Worm (Caenorhabditis elegans) whole organism, young adult: ENCODE measurements around the gene F59A6.11.

Experiments
- B0035.1 ChIP-seq: sonication (generic microtip); optimal IDR thresholded peaks from 2 replicates; lab custom pipeline; 2016; ENCODE audit warnings: missing genetic modification characterization, mild to moderate bottlenecking, missing compliant biosample characterization, missing genotype, missing genetic modification reagents
- C06A6.2 ChIP-seq: fragments of 200-800 bp; sonication (Bioruptor generic); conservative IDR thresholded peaks from 2 replicates; pipeline ENCODE4 v1.3.6; 2022; ENCODE audit warnings: missing genetic modification characterization, missing compliant biosample characterization
- F10E7.11 ChIP-seq: sonication (generic microtip); optimal IDR thresholded peaks from 2 replicates; lab custom pipeline; 2017; ENCODE audit warnings: mild to moderate bottlenecking, missing genetic modification characterization, moderate library complexity, missing compliant biosample characterization
- F55B11.4 ChIP-seq: sonication (generic microtip); optimal IDR thresholded peaks from 2 replicates; lab custom pipeline; 2016; ENCODE audit warnings: missing compliant biosample characterization, missing genetic modification characterization, borderline replicate concordance; ENCODE audit not compliant: insufficient read depth
- T07F8.4 ChIP-seq: sonication (generic microtip); optimal IDR thresholded peaks from 2 replicates; lab custom pipeline; 2016; ENCODE audit warnings: mild to moderate bottlenecking, missing genetic modification characterization, moderate library complexity, missing compliant biosample characterization
- T26A5.8 ChIP-seq: sonication (generic microtip); optimal IDR thresholded peaks from 2 replicates; lab custom pipeline; 2016; ENCODE audit warnings: missing genetic modification characterization, missing compliant biosample characterization
- Y79H2A.3 ChIP-seq: fragments of 200-800 bp; sonication (Bioruptor generic); conservative IDR thresholded peaks from 2 replicates; pipeline ENCODE4 v1.3.6; 2022; ENCODE audit warnings: missing genetic modification reagents, missing genetic modification characterization, missing compliant biosample characterization
- ZK185.1 ChIP-seq: sonication (generic microtip); optimal IDR thresholded peaks from 2 replicates; lab custom pipeline; 2016; ENCODE audit warnings: mild to moderate bottlenecking, missing genetic modification characterization, missing compliant biosample characterization; ENCODE audit not compliant: poor library complexity, severe bottlenecking
- akir-1 ChIP-seq: fragments of 200-800 bp; sonication (Bioruptor generic); optimal IDR thresholded peaks from 2 replicates; lab custom pipeline; 2018; ENCODE audit warnings: mild to moderate bottlenecking, missing genetic modification characterization, moderate library complexity, missing compliant biosample characterization
- atf-7 ChIP-seq: sonication (generic microtip); optimal IDR thresholded peaks from 2 replicates; lab custom pipeline; 2017; ENCODE audit warnings: mild to moderate bottlenecking, missing genetic modification characterization, missing compliant biosample characterization
- athp-1 ChIP-seq: sonication (generic microtip); optimal IDR thresholded peaks from 2 replicates; lab custom pipeline; 2017; ENCODE audit warnings: mild to moderate bottlenecking, missing genetic modification characterization, missing compliant biosample characterization
- attf-5 ChIP-seq: fragments of 200-800 bp; sonication (Bioruptor generic); optimal IDR thresholded peaks from 2 replicates; lab custom pipeline; 2018; ENCODE audit warnings: mild to moderate bottlenecking, missing genetic modification characterization, missing compliant biosample characterization
- bed-2 ChIP-seq: fragments of 200-800 bp; sonication (Bioruptor generic); IDR thresholded peaks from 2 replicates; pipeline ENCODE4 v1.3.6; 2022; ENCODE audit warnings: missing genetic modification reagents, missing genetic modification characterization, missing compliant biosample characterization
- cebp-1 ChIP-seq, 2 experiments: fragments of 200-800 bp in 1 of 2; sonication (Bioruptor generic) in 1 of 2; sonication (generic microtip) in 1 of 2; IDR thresholded peaks in 1 of 2; optimal IDR thresholded peaks in 1 of 2; 2 replicates each; pipeline versions ENCODE4 v1.3.6 to Lab custom; 2017 to 2022; ENCODE audit warnings: missing compliant biosample characterization in 2 of 2, missing genetic modification characterization in 2 of 2, mild to moderate bottlenecking in 1 of 2, missing genetic modification reagents in 1 of 2, moderate library complexity in 1 of 2
- dox-1 ChIP-seq: fragments of 200-800 bp; sonication (Bioruptor generic); IDR thresholded peaks from 2 replicates; pipeline ENCODE4 v1.3.6; 2022; ENCODE audit warnings: missing genetic modification reagents, missing genetic modification characterization, missing compliant biosample characterization
- dpff-1 ChIP-seq: sonication (generic microtip); optimal IDR thresholded peaks from 2 replicates; lab custom pipeline; 2017; ENCODE audit warnings: mild to moderate bottlenecking, missing genetic modification characterization, missing compliant biosample characterization
- dpl-1 ChIP-seq: fragments of 150-350 bp; optimal IDR thresholded peaks from 2 replicates; lab custom pipeline; 2014; ENCODE audit warnings: missing biosample characterization, missing genetic modification reagents, missing genetic modification characterization
- egl-18 ChIP-seq: fragments of 200-800 bp; sonication (Bioruptor generic); IDR thresholded peaks from 2 replicates; pipeline ENCODE4 v1.3.6; 2022; ENCODE audit warnings: missing genetic modification reagents, missing genetic modification characterization, missing compliant biosample characterization
- hrde-1 ChIP-seq: sonication (generic microtip); optimal IDR thresholded peaks from 2 replicates; lab custom pipeline; 2016; ENCODE audit warnings: missing genetic modification characterization, mild to moderate bottlenecking, missing compliant biosample characterization, moderate library complexity, missing genotype, missing genetic modification reagents, borderline replicate concordance
- hsf-1 ChIP-seq: fragments of 200-800 bp; sonication (Bioruptor generic); IDR thresholded peaks from 2 replicates; pipeline ENCODE4 v1.3.6; 2022; ENCODE audit warnings: missing genetic modification reagents, missing genetic modification characterization, missing compliant biosample characterization
- let-526 ChIP-seq: fragments of 200-800 bp; sonication (Bioruptor generic); IDR thresholded peaks from 2 replicates; pipeline ENCODE4 v1.3.6; 2022; ENCODE audit warnings: missing genetic modification reagents, missing genetic modification characterization, missing compliant biosample characterization
- lin-40 ChIP-seq: sonication (generic microtip); optimal IDR thresholded peaks from 2 replicates; lab custom pipeline; 2016; ENCODE audit warnings: missing genetic modification characterization, mild to moderate bottlenecking, missing compliant biosample characterization, missing genotype, missing genetic modification reagents
- lin-54 ChIP-seq: fragments of 200-800 bp; sonication (Bioruptor generic); optimal IDR thresholded peaks from 2 replicates; lab custom pipeline; 2018; ENCODE audit warnings: mild to moderate bottlenecking, missing genetic modification characterization, missing compliant biosample characterization
- madf-10 ChIP-seq: sonication (generic microtip); optimal IDR thresholded peaks from 2 replicates; lab custom pipeline; 2016; ENCODE audit warnings: mild to moderate bottlenecking, missing genetic modification characterization, missing compliant biosample characterization
- madf-6 ChIP-seq: fragments of 200-800 bp; sonication (Bioruptor generic); IDR thresholded peaks from 2 replicates; pipeline ENCODE4 v1.3.6; 2022; ENCODE audit warnings: missing genetic modification reagents, missing genetic modification characterization, missing compliant biosample characterization
- nfya-2 ChIP-seq: fragments of 200-800 bp; sonication (Bioruptor generic); IDR thresholded peaks from 2 replicates; pipeline ENCODE4 v1.3.6; 2022; ENCODE audit warnings: missing genetic modification reagents, missing genetic modification characterization, missing compliant biosample characterization
- nhr-80 ChIP-seq: sonication (generic microtip); optimal IDR thresholded peaks from 2 replicates; lab custom pipeline; 2016; ENCODE audit warnings: missing genetic modification characterization, missing compliant biosample characterization
- nhr-90 ChIP-seq: sonication (generic microtip); optimal IDR thresholded peaks from 2 replicates; lab custom pipeline; 2016; ENCODE audit warnings: missing genotype, mild to moderate bottlenecking, missing genetic modification characterization, missing compliant biosample characterization
- pbrm-1 ChIP-seq: fragments of 200-800 bp; sonication (Bioruptor generic); IDR thresholded peaks from 2 replicates; pipeline ENCODE4 v1.3.6; 2022; ENCODE audit warnings: missing genetic modification reagents, missing genetic modification characterization, missing compliant biosample characterization
- repo-1 ChIP-seq: sonication (generic microtip); optimal IDR thresholded peaks from 2 replicates; lab custom pipeline; 2017; ENCODE audit warnings: mild to moderate bottlenecking, missing genetic modification characterization, missing compliant biosample characterization
- somi-1 ChIP-seq: fragments of 200-800 bp; sonication (Bioruptor generic); optimal IDR thresholded peaks from 2 replicates; lab custom pipeline; 2018; ENCODE audit warnings: mild to moderate bottlenecking, missing genetic modification characterization, missing compliant biosample characterization
- tbp1 ChIP-seq: fragments of 200-800 bp; sonication (Bioruptor generic); optimal IDR thresholded peaks from 2 replicates; lab custom pipeline; 2018; ENCODE audit warnings: mild to moderate bottlenecking, missing genetic modification characterization, missing compliant biosample characterization
- tbx-9 ChIP-seq: sonication (generic microtip); optimal IDR thresholded peaks from 2 replicates; lab custom pipeline; 2016; ENCODE audit warnings: borderline replicate concordance, missing genetic modification characterization, inconsistent platforms, missing compliant biosample characterization
- tlf-1 ChIP-seq: fragments of 200-800 bp; sonication (Bioruptor generic); optimal IDR thresholded peaks from 2 replicates; lab custom pipeline; 2018; ENCODE audit warnings: mild to moderate bottlenecking, missing genetic modification characterization, missing compliant biosample characterization
- zfh-2 ChIP-seq: fragments of 200-800 bp; sonication (Bioruptor generic); conservative IDR thresholded peaks from 2 replicates; pipeline ENCODE4 v1.3.6; 2022; ENCODE audit warnings: missing genetic modification reagents, missing genetic modification characterization, missing compliant biosample characterization
- zim-3 ChIP-seq: sonication (generic microtip); optimal IDR thresholded peaks from 2 replicates; lab custom pipeline; 2017; ENCODE audit warnings: mild to moderate bottlenecking, missing genetic modification characterization, moderate library complexity, missing compliant biosample characterization
- ztf-26 ChIP-seq: sonication (generic microtip); optimal IDR thresholded peaks from 2 replicates; lab custom pipeline; 2017; ENCODE audit warnings: missing genetic modification characterization, missing compliant biosample characterization
- ztf-6 ChIP-seq: fragments of 200-800 bp; sonication (Bioruptor generic); IDR thresholded peaks from 2 replicates; pipeline ENCODE4 v1.3.6; 2022; ENCODE audit warnings: missing genetic modification reagents, missing genetic modification characterization, missing compliant biosample characterization

The F59A6.11 gene

ce11 chrII:5020513-5021081 is 22.0 kb upstream of the F59A6.11 start:
- TF ChIP-seq zfh-2: no peak
- TF ChIP-seq nhr-80 (tag; lab: Kevin White, UChicago): peak; percentile 12
- no peak for TF ChIP-seq ztf-6 (GFP tag; lab: Robert Waterston, UW)
- TF ChIP-seq let-526 (GFP tag; lab: Robert Waterston, UW): 0 out of 2 replicates have a peak, but pooled peaks have one; percentile 23
- no peak for TF ChIP-seq madf-6 (GFP tag; lab: Robert Waterston, UW)
- no peak for TF ChIP-seq tbx-9

- no peak for TF ChIP-seq B0035.1 (tag; lab: Kevin White, UChicago)
- TF ChIP-seq atf-7 (tag; lab: Kevin White, UChicago): peak; percentile 18
- TF ChIP-seq cebp-1 (GFP tag; IDR thresholded peaks at IDR 0.05; lab: Robert Waterston, UW): no peak
- TF ChIP-seq cebp-1 (tag; optimal IDR thresholded peaks at IDR 0.05; lab: Kevin White, UChicago): peak; percentile 36
- TF ChIP-seq madf-10 (tag; lab: Kevin White, UChicago): peak; percentile 17
- TF ChIP-seq tbp1: peak; percentile 13
- peak; percentile 90 for TF ChIP-seq nhr-80 (tag; lab: Kevin White, UChicago)
- TF ChIP-seq lin-40 (tag; lab: Kevin White, UChicago): peak; percentile 44
- TF ChIP-seq repo-1 (tag; lab: Kevin White, UChicago): no peak
- no peak for TF ChIP-seq T07F8.4 (tag; lab: Kevin White, UChicago)
- TF ChIP-seq somi-1 (GFP tag; lab: Kevin White, UChicago): peak; percentile 10
- TF ChIP-seq attf-5 (GFP tag; lab: Kevin White, UChicago): peak; percentile 38
- peak; percentile 60 for TF ChIP-seq dox-1
- TF ChIP-seq ZK185.1 (tag; lab: Kevin White, UChicago): peak; percentile 18
- peak; percentile 39 for TF ChIP-seq ztf-26 (tag; lab: Kevin White, UChicago)
- no peak for TF ChIP-seq tlf-1 (GFP tag; lab: Kevin White, UChicago)
Measured at ce11 chrII:5019389-5020108, 21.0 kb upstream of the F59A6.11 start.

- TF ChIP-seq madf-6 (GFP tag; lab: Robert Waterston, UW) (no peak), egl-18 (GFP tag; lab: Robert Waterston, UW) (no peak), pbrm-1 (GFP tag; lab: Robert Waterston, UW) (no peak), F10E7.11 (tag; lab: Kevin White, UChicago) (no peak), T26A5.8 (tag; lab: Kevin White, UChicago) (no peak), Y79H2A.3 (GFP tag; lab: Robert Waterston, UW) (no peak), hrde-1 (no peak), nfya-2 (no peak), dpl-1 (no peak), athp-1 (tag; lab: Kevin White, UChicago) (no peak), nhr-90 (tag; lab: Kevin White, UChicago) (no peak), hsf-1 (GFP tag; lab: Robert Waterston, UW) (no peak), C06A6.2 (GFP tag; lab: Robert Waterston, UW) (no peak), lin-54 (no peak), zim-3 (no peak), dpff-1 (tag; lab: Kevin White, UChicago) (no peak), bed-2 (GFP tag; lab: Robert Waterston, UW) (no peak), akir-1 (GFP tag; lab: Kevin White, UChicago) (no peak), nhr-80 (tag; lab: Kevin White, UChicago) (no peak), F55B11.4 (tag; lab: Kevin White, UChicago) (no peak)
Measured at ce11 chrII:5018578-5018977, 20.0 kb upstream of the F59A6.11 start.
